Worm (Caenorhabditis elegans) whole organism, late embryonic: ENCODE data around the gene rmd-1.

ENCODE experiments used
- C08G9.2 ChIP-seq: sonication (generic microtip); optimal IDR thresholded peaks from 2 replicates; lab custom pipeline; 2016; ENCODE audit warnings: mild to moderate bottlenecking, missing genetic modification characterization, moderate library complexity, missing compliant biosample characterization
- F13H6.1 ChIP-seq: sonication (generic microtip); optimal IDR thresholded peaks from 2 replicates; lab custom pipeline; 2016; ENCODE audit warnings: missing genetic modification characterization, missing compliant biosample characterization
- T23F11.4 ChIP-seq: fragments of 200-800 bp; sonication (Bioruptor generic); optimal IDR thresholded peaks from 2 replicates; lab custom pipeline; 2018; ENCODE audit warnings: mild to moderate bottlenecking, missing genetic modification characterization, missing compliant biosample characterization
- Y22D7AL.16 ChIP-seq: sonication (generic microtip); optimal IDR thresholded peaks from 2 replicates; lab custom pipeline; 2016; ENCODE audit warnings: missing genetic modification characterization, missing compliant biosample characterization
- ama-1 ChIP-seq: fragments of 150-350 bp; optimal IDR thresholded peaks from 2 replicates; lab custom pipeline; 2014
- ceh-14 ChIP-seq: sonication (generic microtip); optimal IDR thresholded peaks from 2 replicates; lab custom pipeline; 2016; ENCODE audit warnings: missing genotype, missing genetic modification characterization, missing compliant biosample characterization
- ceh-18 ChIP-seq: sonication (generic microtip); optimal IDR thresholded peaks from 2 replicates; lab custom pipeline; 2016; ENCODE audit warnings: missing genetic modification characterization, missing compliant biosample characterization
- ceh-19 ChIP-seq: fragments of 200-800 bp; sonication (Bioruptor generic); optimal IDR thresholded peaks from 2 replicates; lab custom pipeline; 2018; ENCODE audit warnings: mild to moderate bottlenecking, missing genetic modification characterization, missing compliant biosample characterization
- ceh-30 ChIP-seq: fragments of 150-350 bp; optimal IDR thresholded peaks from 2 replicates; lab custom pipeline; 2014; ENCODE audit warnings: missing biosample characterization, missing genetic modification characterization
- ceh-31 ChIP-seq: sonication (generic microtip); optimal IDR thresholded peaks from 2 replicates; lab custom pipeline; 2016; ENCODE audit warnings: missing genetic modification characterization, missing compliant biosample characterization
- ceh-45 ChIP-seq: fragments of 200-800 bp; sonication (Bioruptor generic); IDR thresholded peaks from 2 replicates; pipeline ENCODE4 v1.3.6; 2022; ENCODE audit warnings: missing genetic modification reagents, missing genetic modification characterization, missing compliant biosample characterization
- ceh-48 ChIP-seq: sonication (generic microtip); optimal IDR thresholded peaks from 2 replicates; lab custom pipeline; 2016; ENCODE audit warnings: missing genetic modification characterization, inconsistent platforms, missing compliant biosample characterization
- ceh-6 ChIP-seq: fragments of 200-800 bp; sonication (Bioruptor generic); optimal IDR thresholded peaks from 2 replicates; lab custom pipeline; 2018; ENCODE audit warnings: mild to moderate bottlenecking, missing genetic modification characterization, missing compliant biosample characterization
- che-1 ChIP-seq: sonication (generic microtip); optimal IDR thresholded peaks from 2 replicates; lab custom pipeline; 2016; ENCODE audit warnings: mild to moderate bottlenecking, missing genetic modification characterization, missing compliant biosample characterization
- dve-1 ChIP-seq: sonication (generic microtip); optimal IDR thresholded peaks from 2 replicates; lab custom pipeline; 2017; ENCODE audit warnings: antibody characterized with exemption, mild to moderate bottlenecking, missing genetic modification characterization, missing compliant biosample characterization
- elt-4 ChIP-seq: sonication (generic microtip); optimal IDR thresholded peaks from 2 replicates; lab custom pipeline; 2016; ENCODE audit warnings: missing genetic modification characterization, missing compliant biosample characterization
- ets-4 ChIP-seq: sonication (generic microtip); optimal IDR thresholded peaks from 2 replicates; lab custom pipeline; 2016; ENCODE audit warnings: missing genetic modification characterization, missing compliant biosample characterization
- fkh-6 ChIP-seq: sonication (generic microtip); optimal IDR thresholded peaks from 2 replicates; lab custom pipeline; 2016; ENCODE audit warnings: missing genetic modification characterization, missing compliant biosample characterization
- hlh-6 ChIP-seq: sonication (generic microtip); optimal IDR thresholded peaks from 2 replicates; lab custom pipeline; 2016; ENCODE audit warnings: missing genotype, missing genetic modification characterization, missing compliant biosample characterization
- lin-11 ChIP-seq: fragments of 200-800 bp; sonication (Bioruptor generic); optimal IDR thresholded peaks from 2 replicates; lab custom pipeline; 2018; ENCODE audit warnings: mild to moderate bottlenecking, missing genetic modification characterization, missing compliant biosample characterization
- madf-2 ChIP-seq: sonication (generic microtip); optimal IDR thresholded peaks from 2 replicates; lab custom pipeline; 2017; ENCODE audit warnings: missing genetic modification characterization, missing compliant biosample characterization
- mec-3 ChIP-seq: sonication (generic microtip); optimal IDR thresholded peaks from 2 replicates; lab custom pipeline; 2016; ENCODE audit warnings: borderline replicate concordance, missing genetic modification characterization, missing compliant biosample characterization
- nfya-1 ChIP-seq: sonication (generic microtip); optimal IDR thresholded peaks from 2 replicates; lab custom pipeline; 2017; ENCODE audit warnings: missing genetic modification characterization, mild to moderate bottlenecking, missing compliant biosample characterization, antibody characterized with exemption, moderate library complexity
- nhr-232 ChIP-seq: sonication (generic microtip); optimal IDR thresholded peaks from 2 replicates; lab custom pipeline; 2016; ENCODE audit warnings: missing genetic modification characterization, missing compliant biosample characterization
- npax-4 ChIP-seq: sonication (generic microtip); optimal IDR thresholded peaks from 2 replicates; lab custom pipeline; 2016; ENCODE audit warnings: missing genetic modification characterization, missing compliant biosample characterization
- odd-2 ChIP-seq: sonication (generic microtip); optimal IDR thresholded peaks from 2 replicates; lab custom pipeline; 2017; ENCODE audit warnings: antibody characterized with exemption, mild to moderate bottlenecking, missing genetic modification characterization, missing compliant biosample characterization
- pag-3 ChIP-seq: sonication (generic microtip); optimal IDR thresholded peaks from 2 replicates; lab custom pipeline; 2016; ENCODE audit warnings: missing compliant biosample characterization, missing genetic modification characterization, borderline replicate concordance
- pax-1 ChIP-seq: fragments of 150-350 bp; optimal IDR thresholded peaks from 2 replicates; lab custom pipeline; 2014; ENCODE audit warnings: missing biosample characterization, missing genetic modification characterization
- pha-4 ChIP-seq: fragments of 150-350 bp; optimal IDR thresholded peaks from 2 replicates; lab custom pipeline; 2018; ENCODE audit warnings: missing biosample characterization, missing genetic modification reagents, missing genetic modification characterization
- ref-2 ChIP-seq: sonication (generic microtip); optimal IDR thresholded peaks from 2 replicates; lab custom pipeline; 2016; ENCODE audit warnings: missing genetic modification characterization, missing compliant biosample characterization
- sdc-2 ChIP-seq: sonication (generic microtip); optimal IDR thresholded peaks from 2 replicates; lab custom pipeline; 2016; ENCODE audit warnings: missing genotype, missing genetic modification characterization, missing compliant biosample characterization
- syd-9 ChIP-seq: sonication (generic microtip); optimal IDR thresholded peaks from 2 replicates; lab custom pipeline; 2016; ENCODE audit warnings: mild to moderate bottlenecking, missing genetic modification characterization, moderate library complexity, missing compliant biosample characterization
- ttx-3 ChIP-seq: sonication (generic microtip); optimal IDR thresholded peaks from 2 replicates; lab custom pipeline; 2016; ENCODE audit warnings: missing genetic modification reagents, missing genetic modification characterization, missing compliant biosample characterization
- unc-42 ChIP-seq: sonication (generic microtip); optimal IDR thresholded peaks from 2 replicates; lab custom pipeline; 2016; ENCODE audit warnings: missing genotype, missing genetic modification characterization, missing compliant biosample characterization
- unc-86 ChIP-seq: sonication (generic microtip); optimal IDR thresholded peaks from 2 replicates; lab custom pipeline; 2016; ENCODE audit warnings: missing genetic modification characterization, missing compliant biosample characterization
- zip-5 ChIP-seq: sonication (generic microtip); optimal IDR thresholded peaks from 2 replicates; lab custom pipeline; 2016; ENCODE audit warnings: missing genetic modification characterization, missing compliant biosample characterization
- ztf-16 ChIP-seq: sonication (generic microtip); optimal IDR thresholded peaks from 2 replicates; lab custom pipeline; 2017; ENCODE audit warnings: missing genetic modification characterization, missing compliant biosample characterization

The rmd-1 gene

ce11 chrIII:9772394-9772793 is 13.5 kb downstream of the rmd-1 start:
- TF ChIP-seq ceh-45 (GFP tag; lab: Robert Waterston, UW) = no peak
- TF ChIP-seq madf-2 (tag; lab: Kevin White, UChicago) = no peak
- no peak for TF ChIP-seq sdc-2 (tag; lab: Kevin White, UChicago)
- TF ChIP-seq npax-4 (tag; lab: Kevin White, UChicago) = no peak
- no peak for TF ChIP-seq zip-5 (tag; lab: Kevin White, UChicago)
- no peak for TF ChIP-seq ceh-48 (tag; lab: Kevin White, UChicago)
- TF ChIP-seq ztf-16 (tag; lab: Kevin White, UChicago) = no peak
- TF ChIP-seq pag-3 (tag; lab: Kevin White, UChicago) = no peak
- TF ChIP-seq ceh-18 (tag; lab: Kevin White, UChicago) = no peak
- TF ChIP-seq, all 69 proteins: peak for 0

ce11 chrIII:9775916-9776315 is 17.0 kb downstream of the rmd-1 start:
- no peak for TF ChIP-seq ttx-3
- no peak for TF ChIP-seq Y22D7AL.16 (tag; lab: Kevin White, UChicago)
- TF ChIP-seq, all 69 proteins: peak for 0

- TF ChIP-seq hlh-6 (tag; lab: Kevin White, UChicago) = no peak
- peak; percentile 16 for TF ChIP-seq ceh-31 (tag; lab: Kevin White, UChicago)
- TF ChIP-seq T23F11.4 (GFP tag; lab: Kevin White, UChicago) = no peak
- TF ChIP-seq ceh-14 (tag; lab: Kevin White, UChicago) = no peak
- TF ChIP-seq pax-1 (tag; lab: Kevin White, UChicago) = peak; percentile 43
- TF ChIP-seq sdc-2 (tag; lab: Kevin White, UChicago) = no peak
These were observed 17.4 kb downstream of the rmd-1 start, which contains the start of gene usp-46 for ce11 chrIII:9776323-9776722. usp-46 (plus strand) TSS chrIII:9776623.

ce11 chrIII:9779080-9779479 is 20.2 kb downstream of the rmd-1 start:
- TF ChIP-seq unc-86 (tag; lab: Kevin White, UChicago) = no peak
- no peak for TF ChIP-seq ceh-19
- no peak for TF ChIP-seq unc-42 (tag; lab: Kevin White, UChicago)
- no peak for TF ChIP-seq ets-4 (tag; lab: Kevin White, UChicago)
- TF ChIP-seq dve-1 (tag; lab: Kevin White, UChicago) = no peak
- TF ChIP-seq nfya-1 (tag; lab: Kevin White, UChicago) = no peak
- TF ChIP-seq pha-4 = no peak
- no peak for TF ChIP-seq syd-9
- no peak for TF ChIP-seq pax-1 (tag; lab: Kevin White, UChicago)
- TF ChIP-seq mec-3 (tag; lab: Kevin White, UChicago) = no peak
- TF ChIP-seq pag-3 (tag; lab: Kevin White, UChicago) = no peak
- no peak for TF ChIP-seq odd-2 (tag; lab: Kevin White, UChicago)
- TF ChIP-seq, all 69 proteins: peak for 0

ce11 chrIII:9780254-9780653 is 21.4 kb downstream of the rmd-1 start, which contains the start of gene sqv-3:
sqv-3 (minus strand) TSS chrIII:9780354.
- TF ChIP-seq nhr-232 (tag; lab: Kevin White, UChicago) = no peak
- no peak for TF ChIP-seq ama-1 (lab: Kevin White, UChicago)
- no peak for TF ChIP-seq lin-11 (tag; lab: Kevin White, UChicago)
- TF ChIP-seq ref-2 (tag; lab: Kevin White, UChicago) = no peak
- no peak for TF ChIP-seq elt-4 (tag; lab: Kevin White, UChicago)
- TF ChIP-seq Y22D7AL.16 (tag; lab: Kevin White, UChicago) = no peak
- no peak for TF ChIP-seq F13H6.1
- no peak for TF ChIP-seq che-1 (tag; lab: Kevin White, UChicago)
- TF ChIP-seq ceh-30 (tag; lab: Kevin White, UChicago) = no peak
- no peak for TF ChIP-seq fkh-6
- TF ChIP-seq C08G9.2 = no peak
- TF ChIP-seq ceh-6 = no peak
- TF ChIP-seq, all 69 proteins: peak for 0
